Fruit fly (Drosophila melanogaster) whole organism, embryonic: Measurements from ENCODE around the gene CG42487.

Experiments
- Atf6 ChIP-seq: fragments of 200-800 bp; sonication (Bioruptor generic); IDR thresholded peaks from 2 replicates; pipeline ENCODE4 v1.3.6; 2022; ENCODE audit warnings: missing biosample characterization, missing genetic modification characterization
- CG10209 ChIP-seq: fragments of 200-800 bp; sonication (Bioruptor generic); optimal IDR thresholded peaks from 3 replicates; lab custom pipeline; 2017; ENCODE audit warnings: missing biosample characterization, mild to moderate bottlenecking, missing genetic modification characterization, missing genetic modification reagents
- CG10565 ChIP-seq: fragments of 200-800 bp; sonication (Bioruptor generic); optimal IDR thresholded peaks from 3 replicates; lab custom pipeline; 2016; ENCODE audit warnings: missing biosample characterization, mild to moderate bottlenecking, missing genetic modification characterization
- CG10959 ChIP-seq: fragments of 200-800 bp; sonication (Bioruptor generic); IDR thresholded peaks from 2 replicates; pipeline ENCODE4 v1.3.6; 2022; ENCODE audit warnings: missing biosample characterization, missing genetic modification characterization
- CG10979 ChIP-seq: fragments of 200-800 bp; sonication (Bioruptor generic); optimal IDR thresholded peaks from 2 replicates; lab custom pipeline; 2018; ENCODE audit warnings: missing biosample characterization, mild to moderate bottlenecking, missing genetic modification characterization, moderate library complexity
- CG11093 ChIP-seq: fragments of 200-800 bp; sonication (Bioruptor generic); IDR thresholded peaks from 3 replicates; pipeline ENCODE4 v1.3.6; 2022; ENCODE audit warnings: missing biosample characterization, missing genetic modification characterization
- CG13287 ChIP-seq: fragments of 200-800 bp; sonication (Bioruptor generic); IDR thresholded peaks from 2 replicates; pipeline ENCODE4 v1.3.6; 2022; ENCODE audit warnings: missing biosample characterization, missing genetic modification characterization; ENCODE audit not compliant: partially characterized antibody
- CG14014 ChIP-seq: fragments of 200-800 bp; sonication (Bioruptor generic); IDR thresholded peaks from 2 replicates; pipeline ENCODE4 v1.3.6; 2022; ENCODE audit warnings: missing biosample characterization, missing genetic modification characterization
- CG14441 ChIP-seq: fragments of 200-800 bp; sonication (Bioruptor generic); IDR thresholded peaks from 2 replicates; pipeline ENCODE4 v1.3.6; 2022; ENCODE audit warnings: missing biosample characterization, missing genetic modification characterization
- CG15073 ChIP-seq: fragments of 200-800 bp; sonication (Bioruptor generic); optimal IDR thresholded peaks from 2 replicates; lab custom pipeline; 2016; ENCODE audit warnings: missing biosample characterization, missing genetic modification characterization
- CG15696 ChIP-seq: fragments of 200-800 bp; sonication (Bioruptor generic); optimal IDR thresholded peaks from 2 replicates; lab custom pipeline; 2019; ENCODE audit warnings: missing biosample characterization, mild to moderate bottlenecking, missing genetic modification characterization, moderate library complexity
- CG1603 ChIP-seq: fragments of 200-800 bp; sonication (Bioruptor generic); optimal IDR thresholded peaks from 2 replicates; lab custom pipeline; 2019; ENCODE audit warnings: missing biosample characterization, mild to moderate bottlenecking, missing genetic modification characterization, moderate library complexity
- CG31224 ChIP-seq: fragments of 200-800 bp; sonication (Bioruptor generic); IDR thresholded peaks from 2 replicates; pipeline ENCODE4 v1.3.6; 2022; ENCODE audit warnings: missing biosample characterization, missing genetic modification characterization
- CG3163 ChIP-seq: fragments of 200-800 bp; sonication (Bioruptor generic); optimal IDR thresholded peaks from 3 replicates; lab custom pipeline; 2016; ENCODE audit warnings: missing biosample characterization, missing genetic modification characterization
- CG33213 ChIP-seq: fragments of 200-800 bp; sonication (Bioruptor generic); optimal IDR thresholded peaks from 3 replicates; lab custom pipeline; 2016; ENCODE audit warnings: missing biosample characterization, missing genetic modification characterization
- CG34422 ChIP-seq: fragments of 200-800 bp; sonication (Bioruptor generic); IDR thresholded peaks from 3 replicates; pipeline ENCODE4 v1.3.6; 2022; ENCODE audit warnings: missing biosample characterization, missing genetic modification characterization
- CG3847 ChIP-seq: fragments of 200-800 bp; sonication (Bioruptor generic); IDR thresholded peaks from 2 replicates; pipeline ENCODE4 v1.3.6; 2022; ENCODE audit warnings: missing biosample characterization, missing genetic modification characterization
- CG6654 ChIP-seq: fragments of 200-800 bp; sonication (Bioruptor generic); optimal IDR thresholded peaks from 2 replicates; lab custom pipeline; 2017; ENCODE audit warnings: missing biosample characterization, mild to moderate bottlenecking, missing genetic modification characterization
- CG6854 ChIP-seq: fragments of 200-800 bp; sonication (Bioruptor generic); optimal IDR thresholded peaks from 3 replicates; lab custom pipeline; 2017; ENCODE audit warnings: missing biosample characterization, mild to moderate bottlenecking, missing genetic modification characterization
- CoRest ChIP-seq: fragments of 200-800 bp; sonication (Bioruptor generic); optimal IDR thresholded peaks from 3 replicates; lab custom pipeline; 2018; ENCODE audit warnings: missing biosample characterization, mild to moderate bottlenecking, missing genetic modification characterization, moderate library complexity
- D19A ChIP-seq: fragments of 200-800 bp; optimal IDR thresholded peaks from 3 replicates; lab custom pipeline; 2019; ENCODE audit warnings: missing biosample characterization, mild to moderate bottlenecking, missing genetic modification characterization, moderate library complexity
- Dref ChIP-seq: fragments of 200-800 bp; sonication (Bioruptor generic); IDR thresholded peaks from 2 replicates; pipeline ENCODE4 v1.3.6; 2022; ENCODE audit warnings: missing biosample characterization, missing genetic modification characterization
- Hsf ChIP-seq: fragments of 200-800 bp; sonication (Bioruptor generic); optimal IDR thresholded peaks from 3 replicates; lab custom pipeline; 2016; ENCODE audit warnings: missing biosample characterization, missing genetic modification characterization
- Lhr ChIP-seq: fragments of 200-800 bp; sonication (Bioruptor generic); optimal IDR thresholded peaks from 3 replicates; lab custom pipeline; 2017; ENCODE audit warnings: mild to moderate bottlenecking, missing biosample characterization, missing genetic modification reagents, missing genetic modification characterization
- Mad ChIP-seq: fragments of 200-800 bp; sonication (Bioruptor generic); optimal IDR thresholded peaks from 2 replicates; lab custom pipeline; 2016; ENCODE audit warnings: missing biosample characterization, missing genetic modification characterization
- NFAT ChIP-seq: fragments of 200-800 bp; sonication (Bioruptor generic); IDR thresholded peaks from 2 replicates; pipeline ENCODE4 v1.3.6; 2022; ENCODE audit warnings: missing biosample characterization, missing genetic modification characterization
- Nf-YA ChIP-seq: fragments of 200-800 bp; sonication (Bioruptor generic); IDR thresholded peaks from 2 replicates; pipeline ENCODE4 v1.3.6; 2022; ENCODE audit warnings: missing biosample characterization, missing genetic modification characterization
- Nf-YC ChIP-seq: fragments of 200-800 bp; optimal IDR thresholded peaks from 3 replicates; lab custom pipeline; 2019; ENCODE audit warnings: missing biosample characterization, mild to moderate bottlenecking, missing genetic modification characterization, moderate library complexity
- Six4 ChIP-seq: fragments of 200-800 bp; sonication (Bioruptor generic); optimal IDR thresholded peaks from 2 replicates; lab custom pipeline; 2016; ENCODE audit warnings: missing biosample characterization, missing genetic modification characterization
- TFAM ChIP-seq: fragments of 200-800 bp; sonication (Bioruptor generic); optimal IDR thresholded peaks from 2 replicates; lab custom pipeline; 2017; ENCODE audit warnings: missing biosample characterization, missing genetic modification characterization, inconsistent platforms
- abd-A ChIP-seq: fragments of 200-800 bp; sonication (Bioruptor generic); optimal IDR thresholded peaks from 3 replicates; lab custom pipeline; 2019; ENCODE audit warnings: missing biosample characterization, mild to moderate bottlenecking, missing genetic modification characterization, moderate library complexity
- ara ChIP-seq: fragments of 200-800 bp; sonication (Bioruptor generic); IDR thresholded peaks from 2 replicates; pipeline ENCODE4 v1.3.6; 2022; ENCODE audit warnings: missing biosample characterization, missing genetic modification characterization
- ash1 ChIP-seq: fragments of 200-800 bp; sonication (Bioruptor generic); optimal IDR thresholded peaks from 2 replicates; lab custom pipeline; 2018; ENCODE audit warnings: missing biosample characterization, mild to moderate bottlenecking, missing genetic modification characterization
- crc ChIP-seq: fragments of 200-800 bp; sonication (Bioruptor generic); optimal IDR thresholded peaks from 2 replicates; lab custom pipeline; 2016; ENCODE audit warnings: missing biosample characterization, missing genetic modification characterization
- croc ChIP-seq: fragments of 200-800 bp; sonication (Bioruptor generic); conservative IDR thresholded peaks from 3 replicates; pipeline ENCODE4 v1.3.6; 2022; ENCODE audit warnings: missing biosample characterization, missing genetic modification characterization
- crol ChIP-seq: fragments of 200-800 bp; sonication (Bioruptor generic); IDR thresholded peaks from 2 replicates; pipeline ENCODE4 v1.3.6; 2022; ENCODE audit warnings: missing biosample characterization, missing genetic modification characterization
- esg ChIP-seq: fragments of 200-800 bp; sonication (Bioruptor generic); conservative IDR thresholded peaks from 2 replicates; pipeline ENCODE4 v1.3.6; 2022; ENCODE audit warnings: missing biosample characterization, missing genetic modification characterization
- fd96Cb ChIP-seq: fragments of 200-800 bp; sonication (Bioruptor generic); optimal IDR thresholded peaks from 2 replicates; lab custom pipeline; 2018; ENCODE audit warnings: missing biosample characterization, mild to moderate bottlenecking, missing genetic modification characterization, moderate library complexity
- gcm ChIP-seq: fragments of 200-800 bp; sonication (Bioruptor generic); optimal IDR thresholded peaks from 2 replicates; lab custom pipeline; 2019; ENCODE audit warnings: missing biosample characterization, mild to moderate bottlenecking, missing genetic modification characterization, moderate library complexity
- ham ChIP-seq: fragments of 200-800 bp; sonication (Bioruptor generic); IDR thresholded peaks from 2 replicates; pipeline ENCODE4 v1.3.6; 2022; ENCODE audit warnings: missing biosample characterization, missing genetic modification characterization
- jumu ChIP-seq: fragments of 200-800 bp; sonication (Bioruptor generic); optimal IDR thresholded peaks from 3 replicates; lab custom pipeline; 2016; ENCODE audit warnings: missing biosample characterization, missing genetic modification characterization
- pan ChIP-seq, 4 experiments: fragments of >200 bp in 3 of 4; fragments of 200-800 bp in 1 of 4; sonication (Bioruptor generic) in 1 of 4; optimal IDR thresholded peaks in 3 of 4; IDR thresholded peaks in 1 of 4; 2 replicates each; pipeline versions ENCODE4 v1.3.6 to Lab custom; 2017 to 2022; ENCODE audit warnings: missing biosample characterization in 2 of 4, missing genetic modification characterization in 2 of 4, mixed read lengths in 1 of 4
- prd ChIP-seq, 3 experiments: fragments of >200 bp in 2 of 3; fragments of 200-800 bp in 1 of 3; sonication (Bioruptor generic) in 1 of 3; optimal IDR thresholded peaks in 2 of 3; IDR thresholded peaks in 1 of 3; 2 replicates in 2 of 3; 3 replicates in 1 of 3; pipeline versions ENCODE4 v1.3.6 to Lab custom; 2017 to 2022; ENCODE audit warnings: missing biosample characterization in 1 of 3, missing genetic modification characterization in 1 of 3
- scrt ChIP-seq: fragments of 200-800 bp; sonication (Bioruptor generic); optimal IDR thresholded peaks from 2 replicates; lab custom pipeline; 2018; ENCODE audit warnings: missing biosample characterization, mild to moderate bottlenecking, missing genetic modification characterization, moderate library complexity
- sens-2 ChIP-seq: fragments of 200-800 bp; sonication (Bioruptor generic); IDR thresholded peaks from 2 replicates; pipeline ENCODE4 v1.3.6; 2022; ENCODE audit warnings: missing biosample characterization, missing genetic modification characterization
- stc ChIP-seq: fragments of 200-800 bp; sonication (Bioruptor generic); IDR thresholded peaks from 2 replicates; pipeline ENCODE4 v1.3.6; 2022; ENCODE audit warnings: missing biosample characterization, missing genetic modification characterization
- tap ChIP-seq: fragments of 200-800 bp; optimal IDR thresholded peaks from 3 replicates; lab custom pipeline; 2019; ENCODE audit warnings: missing biosample characterization, mild to moderate bottlenecking, missing genetic modification characterization, moderate library complexity
- tll ChIP-seq, 2 experiments: fragments of 200-800 bp in 1 of 2; fragments of >200 bp in 1 of 2; sonication (Bioruptor generic) in 1 of 2; optimal IDR thresholded peaks; 2 replicates each; lab custom pipeline; 2017 to 2019; ENCODE audit warnings: missing biosample characterization in 2 of 2, missing genetic modification characterization in 2 of 2, mild to moderate bottlenecking in 1 of 2, moderate library complexity in 1 of 2

CG42487 gene

DNA sequence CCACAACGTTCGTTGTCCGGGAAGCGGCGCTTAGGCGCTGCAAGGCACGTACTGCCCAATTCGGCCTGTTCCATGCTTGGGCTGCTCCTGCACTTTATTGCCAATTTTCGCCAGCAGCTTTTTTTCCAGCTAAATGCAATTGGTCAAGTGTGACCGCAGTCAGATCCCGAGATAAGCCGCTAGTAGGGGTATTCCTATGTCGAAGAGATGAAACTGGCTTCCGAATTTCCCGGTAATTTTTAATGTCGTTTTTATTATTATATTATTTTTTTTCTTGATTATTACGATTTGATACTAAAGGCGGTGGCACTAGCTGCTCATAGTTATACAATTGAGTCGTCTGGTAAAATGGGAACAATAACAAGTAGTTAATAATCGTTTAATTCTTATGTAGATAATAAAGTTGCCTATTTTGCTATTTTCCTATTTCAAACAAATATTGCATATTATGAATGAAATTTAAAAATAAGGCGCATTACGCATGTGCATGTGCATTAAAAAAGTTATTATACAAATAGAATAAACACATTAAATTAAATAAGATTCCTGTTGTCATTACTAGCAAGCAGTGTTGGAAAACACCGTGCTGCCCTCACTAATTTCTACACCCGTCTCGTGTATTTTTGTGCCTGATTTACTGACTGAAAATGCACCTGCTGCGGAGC lies 42.6 kb downstream of the CG42487 start, which contains the start of the genes CG5003 and mRpS22 (continued):
- TF ChIP-seq NFAT (GFP tag; lab: Robert Waterston, UW): peak; percentile 42; the same call in 1 of the 2 replicates
- TF ChIP-seq Six4: no peak
- peak; percentile 50 for TF ChIP-seq CG10209 (GFP tag; lab: Kevin White, UChicago)
- TF ChIP-seq Nf-YA (GFP tag; lab: Robert Waterston, UW): no peak
- peak; percentile 20 for TF ChIP-seq fd96Cb (tag; lab: Kevin White, UChicago)
- no peak for TF ChIP-seq jumu (GFP tag; lab: Kevin White, UChicago)
- TF ChIP-seq Mad: peak; percentile 27
- TF ChIP-seq abd-A (tag; lab: Kevin White, UChicago): no peak
- TF ChIP-seq CG10979 (tag; lab: Kevin White, UChicago): peak; percentile 40
- TF ChIP-seq Nf-YC (tag; lab: Kevin White, UChicago): peak; percentile 73
- TF ChIP-seq tll (GFP tag; optimal IDR thresholded peaks at IDR 0.05; lab: Kevin White, UChicago): no peak
- TF ChIP-seq CG3847 (GFP tag; lab: Robert Waterston, UW): peak; percentile 58
- no peak for TF ChIP-seq TFAM (GFP tag; lab: Kevin White, UChicago)
- 0 out of 3 replicates have a peak, but pooled peaks have one; percentile 25 for TF ChIP-seq CG11093
- TF ChIP-seq CG15073 (GFP tag; lab: Kevin White, UChicago): no peak
- no peak for TF ChIP-seq CG10565 (GFP tag; lab: Kevin White, UChicago)
- TF ChIP-seq Atf6 (GFP tag; lab: Robert Waterston, UW): no peak; the same call in 1 of the 2 replicates
- 0 out of 2 replicates have a peak, but pooled peaks have one; percentile 10 for TF ChIP-seq CG10959 (GFP tag; lab: Robert Waterston, UW)
- peak; percentile 24 for TF ChIP-seq Lhr (GFP tag; lab: Kevin White, UChicago)
- no peak for TF ChIP-seq pan (optimal IDR thresholded peaks at IDR 0.05; lab: Kevin White, UChicago)
- TF ChIP-seq pan (GFP tag; optimal IDR thresholded peaks at IDR 0.05 in 1 of 2, IDR thresholded peaks at IDR 0.05 in 1 of 2): peak in 1 of 2 experiments; percentile 59
- peak; percentile 27; the same call in 1 of the 2 replicates for TF ChIP-seq CG13287 (GFP tag; lab: Robert Waterston, UW)
- no peak for TF ChIP-seq prd (optimal IDR thresholded peaks at IDR 0.05; lab: Kevin White, UChicago)
- TF ChIP-seq prd (GFP tag; IDR thresholded peaks at IDR 0.05; lab: Robert Waterston, UW): peak; percentile 51; the same call in 1 of the 3 replicates
- no peak for TF ChIP-seq D19A (tag; lab: Kevin White, UChicago)
- TF ChIP-seq CG1603: no peak
- no peak; the same call in 2 of the 3 replicates for TF ChIP-seq croc (GFP tag; lab: Robert Waterston, UW)
- TF ChIP-seq crol (GFP tag; lab: Robert Waterston, UW): no peak
- peak; percentile 8 for TF ChIP-seq tap
- TF ChIP-seq CG31224 (GFP tag; lab: Robert Waterston, UW): no peak; the same call in 1 of the 2 replicates
- no peak for TF ChIP-seq CG3163 (GFP tag; lab: Kevin White, UChicago)
- peak; percentile 35; the same call in 1 of the 2 replicates for TF ChIP-seq esg
- TF ChIP-seq CG34422: no peak; the same call in 2 of the 3 replicates
- TF ChIP-seq ara: no peak
- TF ChIP-seq CG6854 (GFP tag; lab: Kevin White, UChicago): no peak
- TF ChIP-seq Dref (GFP tag; lab: Robert Waterston, UW): no peak
- TF ChIP-seq CG15696 (tag; lab: Kevin White, UChicago): peak; percentile 58
- peak; percentile 58 for TF ChIP-seq CG33213
- TF ChIP-seq scrt (GFP tag; lab: Kevin White, UChicago): no peak
- TF ChIP-seq sens-2: no peak
- no peak for TF ChIP-seq ash1 (GFP tag; lab: Kevin White, UChicago)
- TF ChIP-seq ham: no peak
- no peak for TF ChIP-seq gcm
- TF ChIP-seq CG14014: no peak
- peak; percentile 54 for TF ChIP-seq Hsf (GFP tag; lab: Kevin White, UChicago)
- no peak for TF ChIP-seq stc (GFP tag; lab: Robert Waterston, UW)
- no peak for TF ChIP-seq crc (GFP tag; lab: Kevin White, UChicago)
- TF ChIP-seq CoRest (tag; lab: Kevin White, UChicago): peak; percentile 75
- peak; percentile 29; the same call in 1 of the 2 replicates for TF ChIP-seq CG14441 (GFP tag; lab: Robert Waterston, UW)
- peak; percentile 32 for TF ChIP-seq CG6654 (GFP tag; lab: Kevin White, UChicago)
